Worm (Caenorhabditis elegans): ENCODE results near the gene F22F1.3.

DNA sequence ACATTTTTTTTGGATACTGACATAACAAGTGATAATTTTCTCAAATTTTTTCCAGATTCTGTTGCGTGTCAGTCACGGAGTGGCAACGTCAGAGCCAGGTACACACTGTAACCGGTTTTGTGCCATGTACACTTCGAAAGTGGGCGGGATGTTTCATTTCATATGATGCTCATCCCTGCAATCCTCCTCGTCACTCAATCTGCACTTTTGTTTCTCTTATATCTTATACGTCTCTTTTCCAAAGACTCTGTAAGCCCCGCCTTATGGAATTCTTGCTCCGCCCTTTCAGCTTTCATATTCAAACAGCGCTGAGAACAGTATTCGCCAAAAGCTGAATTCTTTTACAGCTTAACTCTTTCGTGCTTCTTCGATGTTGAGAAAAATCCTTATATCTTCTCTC lies 23.7 kb downstream of the F22F1.3 start, which contains the start of gene C02B8.3:
- TF ChIP-seq dao-5 (tag; optimal IDR thresholded peaks at IDR 0.05) (no peak), him-1 (tag; optimal IDR thresholded peaks at IDR 0.05) (no peak)

All from whole organism, L4/young adult.